Fruit fly (Drosophila melanogaster) whole organism, adult: ENCODE results near the gene CG6013.
A peak's percentile ranks its signal among the peaks of the same experiment; 100 is the strongest.

ENCODE experiments used
- CG11617 ChIP-seq: fragments of 200-800 bp; sonication (Bioruptor generic); optimal IDR thresholded peaks from 2 replicates; lab custom pipeline; 2017; ENCODE audit warnings: mild to moderate bottlenecking, missing biosample characterization, missing genetic modification reagents, missing genetic modification characterization
- CG12768 ChIP-seq: fragments of 200-800 bp; sonication (Bioruptor generic); optimal IDR thresholded peaks from 2 replicates; lab custom pipeline; 2017; ENCODE audit warnings: missing biosample characterization, missing genetic modification characterization, mild to moderate bottlenecking, moderate library complexity, missing genetic modification reagents
- CG14711 ChIP-seq: fragments of 200-800 bp; sonication (Bioruptor generic); optimal IDR thresholded peaks from 2 replicates; lab custom pipeline; 2018; ENCODE audit warnings: missing biosample characterization, mild to moderate bottlenecking, missing genetic modification characterization, moderate library complexity
- CG1620 ChIP-seq: fragments of 200-800 bp; sonication (Bioruptor generic); optimal IDR thresholded peaks from 2 replicates; lab custom pipeline; 2016; ENCODE audit warnings: missing biosample characterization, missing genetic modification characterization
- CG5204 ChIP-seq: fragments of 200-800 bp; sonication (Bioruptor generic); optimal IDR thresholded peaks from 2 replicates; lab custom pipeline; 2016; ENCODE audit warnings: missing biosample characterization, missing genetic modification characterization
- CG7101 ChIP-seq: fragments of 200-800 bp; sonication (Bioruptor generic); optimal IDR thresholded peaks from 2 replicates; lab custom pipeline; 2018; ENCODE audit warnings: missing biosample characterization, mild to moderate bottlenecking, missing genetic modification characterization, moderate library complexity
- Crg-1 ChIP-seq: fragments of 200-800 bp; sonication (Bioruptor generic); optimal IDR thresholded peaks from 2 replicates; lab custom pipeline; 2016; ENCODE audit warnings: missing biosample characterization, missing genetic modification characterization
- Hr96 ChIP-seq: fragments of 200-800 bp; sonication (Bioruptor generic); optimal IDR thresholded peaks from 2 replicates; lab custom pipeline; 2016; ENCODE audit warnings: missing biosample characterization, missing genetic modification characterization
- Mnt ChIP-seq: fragments of 200-800 bp; sonication (Bioruptor generic); optimal IDR thresholded peaks from 2 replicates; lab custom pipeline; 2016; ENCODE audit warnings: missing biosample characterization, mild to moderate bottlenecking, missing genetic modification characterization
- bab1 ChIP-seq: fragments of 200-800 bp; sonication (Bioruptor generic); optimal IDR thresholded peaks from 3 replicates; lab custom pipeline; 2019; ENCODE audit warnings: missing biosample characterization, mild to moderate bottlenecking, missing genetic modification characterization, moderate library complexity
- cic ChIP-seq: fragments of 200-800 bp; sonication (Bioruptor generic); optimal IDR thresholded peaks from 2 replicates; lab custom pipeline; 2017; ENCODE audit warnings: missing biosample characterization, mild to moderate bottlenecking, missing genetic modification characterization, moderate library complexity
- cnc ChIP-seq, 2 experiments: fragments of >200 bp; optimal IDR thresholded peaks; 2 replicates each; lab custom pipeline; 2017
- kay ChIP-seq: fragments of 200-800 bp; sonication (Bioruptor generic); peaks from one replicate; lab custom pipeline; 2016; ENCODE audit warnings: missing biosample characterization, missing genetic modification characterization, borderline replicate concordance
- toe ChIP-seq: fragments of 200-800 bp; sonication (Bioruptor generic); optimal IDR thresholded peaks from 2 replicates; lab custom pipeline; 2016; ENCODE audit warnings: missing biosample characterization, missing genetic modification characterization

dm6 chr3R:19066965-19067614 is 35.8 kb downstream of the CG6013 start:
- TF ChIP-seq cnc (optimal IDR thresholded peaks at IDR 0.05; lab: Kevin White, UChicago) (peak in 1 of 2 experiments; percentile 55), CG1620 (no peak), bab1 (GFP tag; lab: Kevin White, UChicago) (no peak), cic (GFP tag; lab: Kevin White, UChicago) (peak; percentile 25), kay (GFP tag; lab: Kevin White, UChicago) (no peak), Hr96 (no peak), CG14711 (no peak), CG5204 (GFP tag; lab: Kevin White, UChicago) (no peak), Mnt (GFP tag; lab: Kevin White, UChicago) (no peak), Crg-1 (no peak), CG11617 (GFP tag; lab: Kevin White, UChicago) (no peak), CG7101 (tag; lab: Kevin White, UChicago) (no peak), toe (GFP tag; lab: Kevin White, UChicago) (no peak), CG12768 (GFP tag; lab: Kevin White, UChicago) (no peak)
